Worm (Caenorhabditis elegans) whole organism, L1 larva: ENCODE data around the gene gfi-3.
"Not testable (repeated sequence)": the region's sequence is repeated elsewhere in the genome, so short reads cannot be mapped to it uniquely, and the experiment has no call there.

Experiments used
- lin-13 ChIP-seq: fragments of 150-350 bp; optimal IDR thresholded peaks from 2 replicates; lab custom pipeline; 2014; ENCODE audit warnings: missing biosample characterization, missing genetic modification reagents, missing genetic modification characterization
- lin-15B ChIP-seq: fragments of 150-350 bp; sonication (generic microtip); optimal IDR thresholded peaks from 3 replicates; lab custom pipeline; 2014; ENCODE audit warnings: missing biosample characterization, missing genetic modification characterization
- lsy-2 ChIP-seq, 2 experiments: fragments of 150-350 bp; optimal IDR thresholded peaks; 2 replicates each; lab custom pipeline; 2014; ENCODE audit warnings: missing biosample characterization in 2 of 2, missing genetic modification characterization in 2 of 2
- nhr-90 ChIP-seq: sonication (generic microtip); optimal IDR thresholded peaks from 2 replicates; lab custom pipeline; 2016; ENCODE audit warnings: mild to moderate bottlenecking, missing genetic modification characterization, missing compliant biosample characterization; ENCODE audit not compliant: poor library complexity

ce11 chrX:14528399-14528798 lies 48.0 kb downstream of the gfi-3 start, which contains the start of gene nspc-19:
- TF ChIP-seq lsy-2 (tag; optimal IDR thresholded peaks at IDR 0.05; lab: Kevin White, UChicago); lin-13 (GFP tag; lab: Kevin White, UChicago); nhr-90 (tag; lab: Kevin White, UChicago); lin-15B (tag; lab: Kevin White, UChicago): not testable (repeated sequence)
